Worm (Caenorhabditis elegans) whole organism, L4 larva: ENCODE data around the gene fbxb-75.
A peak's percentile ranks its signal among the peaks of the same experiment; 100 is the strongest.

Experiments
- F49E8.2 ChIP-seq: sonication (generic microtip); optimal IDR thresholded peaks from 2 replicates; lab custom pipeline; 2016; ENCODE audit warnings: missing compliant biosample characterization, mild to moderate bottlenecking, missing genetic modification characterization, borderline replicate concordance
- T20F7.1 ChIP-seq: fragments of 200-800 bp; sonication (Bioruptor generic); optimal IDR thresholded peaks from 2 replicates; lab custom pipeline; 2018; ENCODE audit warnings: mild to moderate bottlenecking, missing genetic modification characterization, missing compliant biosample characterization
- T26A8.4 ChIP-seq: fragments of 200-800 bp; sonication (Bioruptor generic); IDR thresholded peaks from 2 replicates; pipeline ENCODE4 v1.3.6; 2022; ENCODE audit warnings: missing genetic modification characterization, missing compliant biosample characterization
- Y48G9A.11 ChIP-seq: fragments of 200-800 bp; sonication (Bioruptor generic); IDR thresholded peaks from 2 replicates; pipeline ENCODE4 v1.3.6; 2022; ENCODE audit warnings: missing genetic modification reagents, missing genetic modification characterization, missing compliant biosample characterization
- Y5F2A.4 ChIP-seq: fragments of 200-800 bp; sonication (Bioruptor generic); optimal IDR thresholded peaks from 2 replicates; lab custom pipeline; 2018; ENCODE audit warnings: mild to moderate bottlenecking, missing genetic modification characterization, missing compliant biosample characterization
- ZK337.2 ChIP-seq: fragments of 200-800 bp; sonication (Bioruptor generic); IDR thresholded peaks from 2 replicates; pipeline ENCODE4 v1.3.6; 2022; ENCODE audit warnings: missing genetic modification reagents, missing genetic modification characterization, missing compliant biosample characterization
- aha-1 ChIP-seq: fragments of 150-350 bp; peaks from one replicate; lab custom pipeline; 2014; ENCODE audit warnings: missing biosample characterization, missing genetic modification characterization
- arid-1 ChIP-seq: fragments of 200-800 bp; sonication (Bioruptor generic); conservative IDR thresholded peaks from 2 replicates; pipeline ENCODE4 v1.3.6; 2022; ENCODE audit warnings: missing genetic modification reagents, missing genetic modification characterization, missing compliant biosample characterization
- ceh-28 ChIP-seq: fragments of 150-350 bp; optimal IDR thresholded peaks from 2 replicates; lab custom pipeline; 2014; ENCODE audit warnings: missing biosample characterization, missing genetic modification reagents, missing genetic modification characterization
- ceh-44 ChIP-seq: fragments of 200-800 bp; sonication (Bioruptor generic); IDR thresholded peaks from 2 replicates; pipeline ENCODE4 v1.3.6; 2022; ENCODE audit warnings: missing genetic modification reagents, missing genetic modification characterization, missing compliant biosample characterization
- ceh-62 ChIP-seq: sonication (generic microtip); optimal IDR thresholded peaks from 2 replicates; lab custom pipeline; 2017; ENCODE audit warnings: missing biosample characterization, missing genetic modification characterization
- daf-16 ChIP-seq, 3 experiments: sonication (generic microtip); optimal IDR thresholded peaks; 2 replicates each; lab custom pipeline; 2016 to 2017; ENCODE audit warnings: missing genetic modification characterization in 3 of 3, missing genetic modification reagents in 3 of 3, mild to moderate bottlenecking in 2 of 3, missing compliant biosample characterization in 2 of 3, missing biosample characterization in 1 of 3, moderate library complexity in 1 of 3
- daf-19 ChIP-seq: fragments of 200-800 bp; sonication (Bioruptor generic); conservative IDR thresholded peaks from 2 replicates; pipeline ENCODE4 v1.3.6; 2022; ENCODE audit warnings: missing genetic modification characterization, missing compliant biosample characterization
- dmd-6 ChIP-seq: fragments of 200-800 bp; sonication (Bioruptor generic); IDR thresholded peaks from 2 replicates; pipeline ENCODE4 v1.3.6; 2022; ENCODE audit warnings: missing genetic modification reagents, missing genetic modification characterization, missing compliant biosample characterization
- dpl-1 ChIP-seq: fragments of 150-350 bp; optimal IDR thresholded peaks from 2 replicates; lab custom pipeline; 2014; ENCODE audit warnings: missing biosample characterization, missing genetic modification reagents, missing genetic modification characterization
- gei-8 ChIP-seq: fragments of 200-800 bp; sonication (Bioruptor generic); optimal IDR thresholded peaks from 2 replicates; lab custom pipeline; 2018; ENCODE audit warnings: mild to moderate bottlenecking, missing genetic modification characterization, missing compliant biosample characterization
- hlh-11 ChIP-seq: fragments of 200-800 bp; sonication (Bioruptor generic); optimal IDR thresholded peaks from 2 replicates; lab custom pipeline; 2018; ENCODE audit warnings: mild to moderate bottlenecking, missing genetic modification characterization, missing compliant biosample characterization
- hlh-30 ChIP-seq: sonication (generic microtip); optimal IDR thresholded peaks from 2 replicates; lab custom pipeline; 2017; ENCODE audit warnings: antibody characterized with exemption, mild to moderate bottlenecking, missing genetic modification characterization, missing compliant biosample characterization; ENCODE audit not compliant: insufficient read depth
- jun-1 ChIP-seq: fragments of 150-350 bp; optimal IDR thresholded peaks from 2 replicates; lab custom pipeline; 2014; ENCODE audit warnings: missing biosample characterization, missing genetic modification reagents, missing genetic modification characterization
- lin-13 ChIP-seq: fragments of 150-350 bp; optimal IDR thresholded peaks from 2 replicates; lab custom pipeline; 2014; ENCODE audit warnings: missing biosample characterization, missing genetic modification reagents, missing genetic modification characterization
- lin-15B ChIP-seq: fragments of 150-350 bp; sonication (generic microtip); optimal IDR thresholded peaks from 3 replicates; lab custom pipeline; 2014; ENCODE audit warnings: missing biosample characterization, missing genetic modification characterization
- lin-29 ChIP-seq: fragments of 200-800 bp; sonication (Bioruptor generic); IDR thresholded peaks from 2 replicates; pipeline ENCODE4 v1.3.6; 2022; ENCODE audit warnings: missing genetic modification reagents, missing genetic modification characterization, missing compliant biosample characterization
- lin-39 ChIP-seq: fragments of 150-350 bp; optimal IDR thresholded peaks from 2 replicates; lab custom pipeline; 2014; ENCODE audit warnings: missing biosample characterization, missing genetic modification reagents, missing genetic modification characterization
- lsy-2 ChIP-seq, 2 experiments: fragments of 150-350 bp in 1 of 2; sonication (generic microtip) in 1 of 2; optimal IDR thresholded peaks; 2 replicates each; lab custom pipeline; 2014 to 2017; ENCODE audit warnings: missing biosample characterization in 2 of 2, missing genetic modification characterization in 2 of 2
- madf-9 ChIP-seq: fragments of 200-800 bp; sonication (Bioruptor generic); conservative IDR thresholded peaks from 2 replicates; pipeline ENCODE4 v1.3.6; 2022; ENCODE audit warnings: missing genetic modification reagents, missing genetic modification characterization, missing compliant biosample characterization
- mes-2 ChIP-seq: sonication (generic microtip); optimal IDR thresholded peaks from 2 replicates; lab custom pipeline; 2016; ENCODE audit warnings: missing genotype, mild to moderate bottlenecking, missing genetic modification characterization, missing compliant biosample characterization; ENCODE audit not compliant: poor library complexity, severe bottlenecking
- mxl-3 ChIP-seq: fragments of 200-800 bp; sonication (Bioruptor generic); optimal IDR thresholded peaks from 2 replicates; lab custom pipeline; 2018; ENCODE audit warnings: mild to moderate bottlenecking, missing genetic modification characterization, missing compliant biosample characterization
- nhr-237 ChIP-seq: sonication (generic microtip); optimal IDR thresholded peaks from 2 replicates; lab custom pipeline; 2017; ENCODE audit warnings: missing biosample characterization, missing genetic modification characterization
- nhr-25 ChIP-seq: sonication (generic microtip); optimal IDR thresholded peaks from 2 replicates; lab custom pipeline; 2017; ENCODE audit warnings: missing genetic modification characterization, mild to moderate bottlenecking, missing compliant biosample characterization, antibody characterized with exemption, moderate library complexity, borderline replicate concordance; ENCODE audit not compliant: insufficient read depth
- nhr-28 ChIP-seq: fragments of 150-350 bp; optimal IDR thresholded peaks from 2 replicates; lab custom pipeline; 2014; ENCODE audit warnings: missing biosample characterization, missing genetic modification characterization
- nhr-41 ChIP-seq: fragments of 200-800 bp; sonication (Bioruptor generic); IDR thresholded peaks from 2 replicates; pipeline ENCODE4 v1.3.6; 2022; ENCODE audit warnings: missing genetic modification reagents, missing genetic modification characterization, missing compliant biosample characterization
- nhr-42 ChIP-seq: fragments of 200-800 bp; sonication (Bioruptor generic); IDR thresholded peaks from 2 replicates; pipeline ENCODE4 v1.3.6; 2022; ENCODE audit warnings: missing genetic modification characterization, missing compliant biosample characterization
- pqm-1 ChIP-seq: sonication (generic microtip); optimal IDR thresholded peaks from 2 replicates; lab custom pipeline; 2017; ENCODE audit warnings: missing biosample characterization, missing genetic modification characterization
- saeg-2 ChIP-seq: fragments of 200-800 bp; sonication (Bioruptor generic); IDR thresholded peaks from 2 replicates; pipeline ENCODE4 v1.3.6; 2022; ENCODE audit warnings: missing genetic modification reagents, missing genetic modification characterization, missing compliant biosample characterization
- snpc-1.2 ChIP-seq: fragments of 200-800 bp; sonication (Bioruptor generic); IDR thresholded peaks from 2 replicates; pipeline ENCODE4 v1.3.6; 2022; ENCODE audit warnings: missing genetic modification reagents, missing genetic modification characterization, missing compliant biosample characterization
- tag-97 ChIP-seq: fragments of 200-800 bp; sonication (Bioruptor generic); IDR thresholded peaks from 2 replicates; pipeline ENCODE4 v1.3.6; 2022; ENCODE audit warnings: missing genetic modification characterization, missing compliant biosample characterization
- unc-130 ChIP-seq: sonication (generic microtip); optimal IDR thresholded peaks from 2 replicates; lab custom pipeline; 2016; ENCODE audit warnings: missing genetic modification reagents, missing genetic modification characterization, missing compliant biosample characterization
- unc-39 ChIP-seq: sonication (generic microtip); optimal IDR thresholded peaks from 2 replicates; lab custom pipeline; 2017; ENCODE audit warnings: missing biosample characterization, missing genetic modification characterization
- vab-7 ChIP-seq: fragments of 200-800 bp; sonication (Bioruptor generic); IDR thresholded peaks from 2 replicates; pipeline ENCODE4 v1.3.6; 2022; ENCODE audit warnings: missing genetic modification reagents, missing genetic modification characterization, missing compliant biosample characterization
- zag-1 ChIP-seq: fragments of 150-350 bp; optimal IDR thresholded peaks from 2 replicates; lab custom pipeline; 2014; ENCODE audit warnings: missing biosample characterization, missing genetic modification characterization
- ztf-7 ChIP-seq: fragments of 150-350 bp; optimal IDR thresholded peaks from 2 replicates; lab custom pipeline; 2014; ENCODE audit warnings: missing biosample characterization, missing genetic modification characterization

The fbxb-75 gene

ce11 chrIV:4470885-4471772 lies 30.2 kb upstream of the fbxb-75 start (continued):
- peak; percentile 45 for TF ChIP-seq dmd-6 (GFP tag; lab: Robert Waterston, UW)
- TF ChIP-seq mes-2 (tag; lab: Kevin White, UChicago): peak; percentile 48
- TF ChIP-seq arid-1 (GFP tag; lab: Robert Waterston, UW): peak; percentile 74
- TF ChIP-seq ceh-28 (tag; lab: Kevin White, UChicago): no peak
- peak; percentile 76 for TF ChIP-seq mxl-3 (GFP tag; lab: Kevin White, UChicago)
- no peak for TF ChIP-seq unc-39 (tag; lab: Kevin White, UChicago)
- TF ChIP-seq ztf-7 (tag; lab: Kevin White, UChicago): no peak
- TF ChIP-seq lin-15B: no peak
- TF ChIP-seq lsy-2 (tag; optimal IDR thresholded peaks at IDR 0.05; lab: Kevin White, UChicago): peak in 1 of 2 experiments; percentile 40
- 0 out of 2 replicates have a peak, but pooled peaks have one; percentile 17 for TF ChIP-seq Y48G9A.11
- TF ChIP-seq daf-19 (GFP tag; lab: Robert Waterston, UW): no peak
- peak; percentile 29; the same call in 1 of the 2 replicates for TF ChIP-seq nhr-42 (GFP tag; lab: Robert Waterston, UW)
- TF ChIP-seq F49E8.2: no peak
- 0 out of 2 replicates have a peak, but pooled peaks have one; percentile 27 for TF ChIP-seq T26A8.4 (GFP tag; lab: Robert Waterston, UW)
- TF ChIP-seq snpc-1.2 (GFP tag; lab: Robert Waterston, UW): no peak
- TF ChIP-seq lin-39 (tag; lab: Kevin White, UChicago): no peak
- TF ChIP-seq tag-97 (GFP tag; lab: Robert Waterston, UW): no peak
- no peak for TF ChIP-seq Y5F2A.4 (GFP tag; lab: Kevin White, UChicago)
- no peak for TF ChIP-seq gei-8 (GFP tag; lab: Kevin White, UChicago)
- TF ChIP-seq ceh-62 (tag; lab: Kevin White, UChicago): no peak
- peak; percentile 68 for TF ChIP-seq hlh-11 (tag; lab: Kevin White, UChicago)
- TF ChIP-seq lin-13 (GFP tag; lab: Kevin White, UChicago): no peak
- 0 out of 2 replicates have a peak, but pooled peaks have one; percentile 30 for TF ChIP-seq madf-9
- peak; percentile 7 for TF ChIP-seq T20F7.1
- no peak for TF ChIP-seq jun-1 (tag; lab: Kevin White, UChicago)
- no peak for TF ChIP-seq nhr-28 (tag; lab: Kevin White, UChicago)
- no peak for TF ChIP-seq zag-1 (tag; lab: Kevin White, UChicago)
- TF ChIP-seq unc-130: peak; percentile 15
- TF ChIP-seq lin-29: 0 out of 2 replicates have a peak, but pooled peaks have one; percentile 9
- TF ChIP-seq dpl-1 (GFP tag; lab: Kevin White, UChicago): peak; percentile 56
- peak in 1 of 2 experiments; percentile 15 for TF ChIP-seq daf-16 (GFP tag; optimal IDR thresholded peaks at IDR 0.05; lab: Kevin White, UChicago)
- peak; percentile 71 for TF ChIP-seq daf-16 (tag; optimal IDR thresholded peaks at IDR 0.05; lab: Kevin White, UChicago)
- TF ChIP-seq nhr-25 (tag; lab: Kevin White, UChicago): no peak
- no peak for TF ChIP-seq pqm-1 (tag; lab: Kevin White, UChicago)
- TF ChIP-seq vab-7 (GFP tag; lab: Robert Waterston, UW): no peak
- no peak for TF ChIP-seq nhr-41 (GFP tag; lab: Robert Waterston, UW)
- TF ChIP-seq saeg-2 (GFP tag; lab: Robert Waterston, UW): 0 out of 2 replicates have a peak, but pooled peaks have one; percentile 11
- no peak for TF ChIP-seq nhr-237
- peak; percentile 47; the same call in 1 of the 2 replicates for TF ChIP-seq ZK337.2 (GFP tag; lab: Robert Waterston, UW)
- no peak for TF ChIP-seq ceh-44
- TF ChIP-seq aha-1 (tag; lab: Kevin White, UChicago): peak; percentile 99
- TF ChIP-seq hlh-30 (tag; lab: Kevin White, UChicago): peak; percentile 89
